Worm (Caenorhabditis elegans) whole organism, L3 larva: ENCODE results near the gene Y62E10A.6.

ENCODE experiments used
- ZK546.5 ChIP-seq: sonication (generic microtip); optimal IDR thresholded peaks from 2 replicates; lab custom pipeline; 2017; ENCODE audit warnings: missing biosample characterization, missing genetic modification characterization
- aly-2 ChIP-seq: fragments of 150-350 bp; optimal IDR thresholded peaks from 2 replicates; lab custom pipeline; 2014; ENCODE audit warnings: missing biosample characterization, missing genetic modification characterization
- egl-27 ChIP-seq: sonication (generic microtip); optimal IDR thresholded peaks from 4 replicates; lab custom pipeline; 2017; ENCODE audit warnings: missing biosample characterization, missing genetic modification reagents, missing genetic modification characterization
- elt-2 ChIP-seq: sonication (generic microtip); optimal IDR thresholded peaks from 2 replicates; lab custom pipeline; 2016; ENCODE audit warnings: missing genetic modification reagents, mild to moderate bottlenecking, missing genetic modification characterization, missing compliant biosample characterization
- elt-3 ChIP-seq, 3 experiments: fragments of 150-350 bp in 1 of 3; sonication (generic microtip) in 2 of 3; optimal IDR thresholded peaks; 2 replicates in 2 of 3; 4 replicates in 1 of 3; lab custom pipeline; 2014 to 2017; ENCODE audit warnings: missing biosample characterization in 3 of 3, missing genetic modification characterization in 3 of 3
- eor-1 ChIP-seq, 2 experiments: fragments of 150-350 bp; optimal IDR thresholded peaks; 2 replicates each; lab custom pipeline; 2014 to 2018; ENCODE audit warnings: missing biosample characterization in 2 of 2, missing genetic modification characterization in 2 of 2
- nhr-28 ChIP-seq: fragments of 150-350 bp; optimal IDR thresholded peaks from 2 replicates; lab custom pipeline; 2014; ENCODE audit warnings: missing biosample characterization, missing genetic modification characterization
- skn-1 ChIP-seq: fragments of 150-350 bp; optimal IDR thresholded peaks from 2 replicates; lab custom pipeline; 2014; ENCODE audit warnings: missing biosample characterization, missing genetic modification characterization
- unc-62 ChIP-seq: fragments of 150-350 bp; sonication (generic microtip); optimal IDR thresholded peaks from 4 replicates; lab custom pipeline; 2014; ENCODE audit warnings: missing biosample characterization, missing genetic modification reagents, missing genetic modification characterization
- ztf-11 ChIP-seq: fragments of 150-350 bp; optimal IDR thresholded peaks from 2 replicates; lab custom pipeline; 2014; ENCODE audit warnings: missing biosample characterization, missing genetic modification characterization

DNA sequence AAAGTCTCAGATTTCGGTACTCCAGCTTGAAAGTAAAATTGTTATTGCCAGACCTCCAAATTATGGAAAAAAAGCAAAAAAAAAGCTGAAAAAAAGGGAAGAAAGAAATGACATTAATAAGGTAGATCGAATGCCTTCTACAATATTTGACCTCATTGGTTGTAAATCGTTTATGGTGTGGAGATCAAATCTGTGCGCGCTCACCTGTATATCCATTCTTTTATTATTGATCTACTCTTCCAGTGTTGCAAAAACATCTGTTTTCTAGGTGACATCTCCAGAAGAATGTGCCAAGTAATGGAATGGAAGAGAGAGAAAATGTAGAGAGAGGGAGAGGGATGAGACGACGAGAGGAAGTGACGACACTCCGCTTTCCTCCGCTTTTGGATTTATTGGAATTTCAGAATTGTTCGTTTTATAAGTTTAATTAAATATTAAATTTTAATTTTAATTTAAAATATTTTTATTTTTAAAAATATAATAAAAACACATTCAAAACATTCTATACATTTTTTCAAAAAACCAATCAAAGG, 44.0 kb downstream of the Y62E10A.6 start, which contains the start of the genes pik-1 and aptf-2:
- TF ChIP-seq egl-27 (tag; lab: Kevin White, UChicago) (no peak), aly-2 (tag; lab: Kevin White, UChicago) (no peak), unc-62 (GFP tag; lab: Kevin White, UChicago) (no peak), elt-3 (tag; optimal IDR thresholded peaks at IDR 0.05; lab: Kevin White, UChicago) (no peak), skn-1 (tag; lab: Kevin White, UChicago) (no peak), eor-1 (tag; optimal IDR thresholded peaks at IDR 0.05; lab: Kevin White, UChicago) (no peak), nhr-28 (tag; lab: Kevin White, UChicago) (no peak), elt-2 (tag; lab: Kevin White, UChicago) (no peak), ZK546.5 (tag; lab: Kevin White, UChicago) (no peak), ztf-11 (no peak)
